Fruit fly (Drosophila melanogaster) whole organism, embryonic: ENCODE results near the gene Ced-12.

Experiments used
- Bgb ChIP-seq: fragments of 200-800 bp; sonication (Bioruptor generic); IDR thresholded peaks from 2 replicates; pipeline ENCODE4 v1.3.6; 2022; ENCODE audit warnings: missing biosample characterization, missing genetic modification characterization; ENCODE audit not compliant: partially characterized antibody
- CG12071 ChIP-seq: fragments of 200-800 bp; sonication (Bioruptor generic); optimal IDR thresholded peaks from 3 replicates; lab custom pipeline; 2018; ENCODE audit warnings: missing biosample characterization, mild to moderate bottlenecking, missing genetic modification characterization
- CG12219 ChIP-seq: fragments of 200-800 bp; sonication (Bioruptor generic); optimal IDR thresholded peaks from 3 replicates; lab custom pipeline; 2018; ENCODE audit warnings: missing biosample characterization, mild to moderate bottlenecking, missing genetic modification characterization
- CG1233 ChIP-seq: fragments of 200-800 bp; sonication (Bioruptor generic); optimal IDR thresholded peaks from 4 replicates; lab custom pipeline; 2018; ENCODE audit warnings: missing biosample characterization, mild to moderate bottlenecking, missing genetic modification characterization
- CG13296 ChIP-seq: fragments of 200-800 bp; sonication (Bioruptor generic); optimal IDR thresholded peaks from 3 replicates; lab custom pipeline; 2018; ENCODE audit warnings: missing biosample characterization, mild to moderate bottlenecking, missing genetic modification characterization
- CG15601 ChIP-seq: fragments of 200-800 bp; sonication (Bioruptor generic); optimal IDR thresholded peaks from 3 replicates; lab custom pipeline; 2019; ENCODE audit warnings: missing biosample characterization, mild to moderate bottlenecking, missing genetic modification characterization, moderate library complexity
- CG16779 ChIP-seq: fragments of 200-800 bp; sonication (Bioruptor generic); IDR thresholded peaks from 2 replicates; pipeline ENCODE4 v1.3.6; 2022; ENCODE audit warnings: missing biosample characterization, missing genetic modification characterization
- CG16813 ChIP-seq: fragments of 200-800 bp; sonication (Bioruptor generic); IDR thresholded peaks from 3 replicates; pipeline ENCODE4 v1.3.6; 2022; ENCODE audit warnings: missing biosample characterization, missing genetic modification characterization; ENCODE audit not compliant: partially characterized antibody
- CG17328 ChIP-seq: fragments of 200-800 bp; sonication (Bioruptor generic); IDR thresholded peaks from 2 replicates; pipeline ENCODE4 v1.3.6; 2022; ENCODE audit warnings: missing biosample characterization, missing genetic modification characterization
- CG17912 ChIP-seq: fragments of 200-800 bp; sonication (Bioruptor generic); optimal IDR thresholded peaks from 2 replicates; lab custom pipeline; 2018; ENCODE audit warnings: missing biosample characterization, mild to moderate bottlenecking, missing genetic modification characterization
- CG2116 ChIP-seq: fragments of 200-800 bp; sonication (Bioruptor generic); optimal IDR thresholded peaks from 3 replicates; lab custom pipeline; 2018; ENCODE audit warnings: missing biosample characterization, mild to moderate bottlenecking, missing genetic modification characterization
- CG33557 ChIP-seq: fragments of 200-800 bp; sonication (Bioruptor generic); optimal IDR thresholded peaks from 2 replicates; lab custom pipeline; 2019; ENCODE audit warnings: missing biosample characterization, mild to moderate bottlenecking, missing genetic modification characterization, moderate library complexity
- CG3407 ChIP-seq: fragments of 200-800 bp; sonication (Bioruptor generic); optimal IDR thresholded peaks from 2 replicates; lab custom pipeline; 2018; ENCODE audit warnings: missing biosample characterization, mild to moderate bottlenecking, missing genetic modification characterization
- CG3726 ChIP-seq: fragments of 200-800 bp; sonication (Bioruptor generic); IDR thresholded peaks from 3 replicates; pipeline ENCODE4, ENCODE4 v1.3.6; 2022; ENCODE audit warnings: missing biosample characterization, missing genetic modification characterization
- CG4282 ChIP-seq: fragments of 200-800 bp; sonication (Bioruptor generic); optimal IDR thresholded peaks from 2 replicates; lab custom pipeline; 2016; ENCODE audit warnings: missing biosample characterization, missing genetic modification characterization
- CG4707 ChIP-seq: fragments of 200-800 bp; sonication (Bioruptor generic); optimal IDR thresholded peaks from 2 replicates; lab custom pipeline; 2018; ENCODE audit warnings: missing biosample characterization, mild to moderate bottlenecking, missing genetic modification characterization, moderate library complexity
- CG5180 ChIP-seq: fragments of 200-800 bp; sonication (Bioruptor generic); optimal IDR thresholded peaks from 3 replicates; lab custom pipeline; 2017; ENCODE audit warnings: missing biosample characterization, missing genetic modification characterization, mild to moderate bottlenecking, moderate library complexity, missing genetic modification reagents
- CG6683 ChIP-seq: fragments of 200-800 bp; sonication (Bioruptor generic); optimal IDR thresholded peaks from 2 replicates; lab custom pipeline; 2017; ENCODE audit warnings: missing biosample characterization, mild to moderate bottlenecking, missing genetic modification characterization, missing genetic modification reagents
- CG6689 ChIP-seq: fragments of 200-800 bp; sonication (Bioruptor generic); IDR thresholded peaks from 2 replicates; pipeline ENCODE4 v1.3.6; 2022; ENCODE audit warnings: missing biosample characterization, missing genetic modification characterization
- CG7357 ChIP-seq: fragments of 200-800 bp; sonication (Bioruptor generic); IDR thresholded peaks from 3 replicates; pipeline ENCODE4 v1.3.6; 2022; ENCODE audit warnings: missing biosample characterization, missing genetic modification characterization
- D19A ChIP-seq: fragments of 200-800 bp; optimal IDR thresholded peaks from 3 replicates; lab custom pipeline; 2019; ENCODE audit warnings: missing biosample characterization, mild to moderate bottlenecking, missing genetic modification characterization, moderate library complexity
- Elba2 ChIP-seq: fragments of 200-800 bp; sonication (Bioruptor generic); optimal IDR thresholded peaks from 3 replicates; lab custom pipeline; 2016; ENCODE audit warnings: missing biosample characterization, missing genetic modification characterization
- Fer3 ChIP-seq: fragments of 200-800 bp; sonication (Bioruptor generic); optimal IDR thresholded peaks from 2 replicates; lab custom pipeline; 2018; ENCODE audit warnings: missing biosample characterization, mild to moderate bottlenecking, missing genetic modification characterization, moderate library complexity
- MTF-1 ChIP-seq: fragments of 200-800 bp; sonication (Bioruptor generic); optimal IDR thresholded peaks from 2 replicates; lab custom pipeline; 2018; ENCODE audit warnings: missing biosample characterization, mild to moderate bottlenecking, missing genetic modification characterization, borderline replicate concordance
- NC2β ChIP-seq: fragments of 200-800 bp; sonication (Bioruptor generic); optimal IDR thresholded peaks from 2 replicates; lab custom pipeline; 2016; ENCODE audit warnings: missing biosample characterization, missing genetic modification characterization
- Nf-YB ChIP-seq: fragments of 200-800 bp; sonication (Bioruptor generic); optimal IDR thresholded peaks from 3 replicates; lab custom pipeline; 2019; ENCODE audit warnings: missing biosample characterization, mild to moderate bottlenecking, missing genetic modification characterization, moderate library complexity
- Sry-β ChIP-seq: fragments of 200-800 bp; sonication (Bioruptor generic); optimal IDR thresholded peaks from 2 replicates; lab custom pipeline; 2018; ENCODE audit warnings: missing biosample characterization, mild to moderate bottlenecking, missing genetic modification characterization, moderate library complexity
- Ssrp ChIP-seq: fragments of 200-800 bp; sonication (Bioruptor generic); optimal IDR thresholded peaks from 2 replicates; lab custom pipeline; 2018; ENCODE audit warnings: missing biosample characterization, mild to moderate bottlenecking, missing genetic modification characterization, moderate library complexity
- Usf ChIP-seq: fragments of 200-800 bp; sonication (Bioruptor generic); optimal IDR thresholded peaks from 2 replicates; lab custom pipeline; 2017; ENCODE audit warnings: missing genotype, missing biosample characterization, missing genetic modification characterization
- amos ChIP-seq: fragments of 200-800 bp; sonication (Bioruptor generic); IDR thresholded peaks from 2 replicates; pipeline ENCODE4 v1.3.6; 2022; ENCODE audit warnings: missing biosample characterization, missing genetic modification characterization; ENCODE audit not compliant: partially characterized antibody
- aop ChIP-seq: fragments of 200-800 bp; sonication (Bioruptor generic); IDR thresholded peaks from 2 replicates; pipeline ENCODE4 v1.3.6; 2022; ENCODE audit warnings: missing biosample characterization, missing genetic modification characterization
- ara ChIP-seq: fragments of 200-800 bp; sonication (Bioruptor generic); IDR thresholded peaks from 2 replicates; pipeline ENCODE4 v1.3.6; 2022; ENCODE audit warnings: missing biosample characterization, missing genetic modification characterization
- bab2 ChIP-seq: fragments of 200-800 bp; sonication (Bioruptor generic); optimal IDR thresholded peaks from 2 replicates; lab custom pipeline; 2016; ENCODE audit warnings: missing biosample characterization, missing genetic modification characterization
- bsh ChIP-seq, 2 experiments: fragments of 200-800 bp; sonication (Bioruptor generic); optimal IDR thresholded peaks; 2 replicates each; lab custom pipeline; 2017 to 2018; ENCODE audit warnings: mild to moderate bottlenecking in 2 of 2, missing biosample characterization in 2 of 2, missing genetic modification characterization in 2 of 2, moderate library complexity in 1 of 2
- cg ChIP-seq: fragments of 200-800 bp; sonication (Bioruptor generic); optimal IDR thresholded peaks from 3 replicates; lab custom pipeline; 2019; ENCODE audit warnings: missing biosample characterization, mild to moderate bottlenecking, missing genetic modification characterization, moderate library complexity
- exex ChIP-seq: fragments of 200-800 bp; sonication (Bioruptor generic); optimal IDR thresholded peaks from 4 replicates; lab custom pipeline; 2018; ENCODE audit warnings: missing biosample characterization, mild to moderate bottlenecking, missing genetic modification characterization, moderate library complexity
- eyg ChIP-seq: fragments of 200-800 bp; sonication (Bioruptor generic); optimal IDR thresholded peaks from 3 replicates; lab custom pipeline; 2016; ENCODE audit warnings: missing biosample characterization, missing genetic modification characterization
- fd64A ChIP-seq: fragments of 200-800 bp; sonication (Bioruptor generic); optimal IDR thresholded peaks from 3 replicates; lab custom pipeline; 2018; ENCODE audit warnings: missing biosample characterization, mild to moderate bottlenecking, missing genetic modification characterization
- ftz-f1 ChIP-seq: fragments of 200-800 bp; sonication (Bioruptor generic); optimal IDR thresholded peaks from 2 replicates; lab custom pipeline; 2016; ENCODE audit warnings: missing biosample characterization, missing genetic modification characterization
- gem ChIP-seq: fragments of 200-800 bp; sonication (Bioruptor generic); optimal IDR thresholded peaks from 2 replicates; lab custom pipeline; 2019; ENCODE audit warnings: missing biosample characterization, mild to moderate bottlenecking, missing genetic modification characterization, moderate library complexity
- kay ChIP-seq: fragments of 200-800 bp; sonication (Bioruptor generic); optimal IDR thresholded peaks from 2 replicates; lab custom pipeline; 2016; ENCODE audit warnings: missing biosample characterization, missing genetic modification characterization
- lola ChIP-seq, 3 experiments: fragments of >200 bp in 2 of 3; fragments of 200-800 bp in 1 of 3; sonication (Bioruptor generic) in 1 of 3; optimal IDR thresholded peaks; 2 replicates each; lab custom pipeline; 2017 to 2019; ENCODE audit warnings: missing biosample characterization in 3 of 3, missing genetic modification characterization in 3 of 3, mild to moderate bottlenecking in 1 of 3, moderate library complexity in 1 of 3
- pzg ChIP-seq: fragments of 200-800 bp; sonication (Bioruptor generic); optimal IDR thresholded peaks from 3 replicates; lab custom pipeline; 2018; ENCODE audit warnings: missing biosample characterization, mild to moderate bottlenecking, missing genetic modification characterization, moderate library complexity
- seq ChIP-seq: fragments of 200-800 bp; sonication (Bioruptor generic); IDR thresholded peaks from 2 replicates; pipeline ENCODE4 v1.3.6; 2022; ENCODE audit warnings: missing biosample characterization, missing genetic modification characterization
- toy ChIP-seq: fragments of 200-800 bp; sonication (Bioruptor generic); IDR thresholded peaks from 2 replicates; pipeline ENCODE4 v1.3.6; 2022; ENCODE audit warnings: missing biosample characterization, missing genetic modification characterization
- ttk ChIP-seq: fragments of 200-800 bp; sonication (Bioruptor generic); IDR thresholded peaks from 2 replicates; pipeline ENCODE4 v2.1.2; 2022; ENCODE audit warnings: missing biosample characterization, missing genetic modification characterization
- unc-4 ChIP-seq: fragments of 200-800 bp; sonication (Bioruptor generic); IDR thresholded peaks from 2 replicates; pipeline ENCODE4 v1.3.6; 2022; ENCODE audit warnings: missing biosample characterization, missing genetic modification characterization; ENCODE audit not compliant: partially characterized antibody
- vfl ChIP-seq: fragments of 200-800 bp; sonication (Bioruptor generic); optimal IDR thresholded peaks from 2 replicates; lab custom pipeline; 2016; ENCODE audit warnings: missing biosample characterization, missing genetic modification characterization
- wek ChIP-seq: fragments of 200-800 bp; sonication (Bioruptor generic); optimal IDR thresholded peaks from 3 replicates; lab custom pipeline; 2018; ENCODE audit warnings: missing biosample characterization, mild to moderate bottlenecking, missing genetic modification characterization, moderate library complexity
- zfh1 ChIP-seq: fragments of 200-800 bp; sonication (Bioruptor generic); IDR thresholded peaks from 3 replicates; pipeline ENCODE4 v1.3.6; 2022; ENCODE audit warnings: missing biosample characterization, missing genetic modification characterization

Ced-12 gene

DNA sequence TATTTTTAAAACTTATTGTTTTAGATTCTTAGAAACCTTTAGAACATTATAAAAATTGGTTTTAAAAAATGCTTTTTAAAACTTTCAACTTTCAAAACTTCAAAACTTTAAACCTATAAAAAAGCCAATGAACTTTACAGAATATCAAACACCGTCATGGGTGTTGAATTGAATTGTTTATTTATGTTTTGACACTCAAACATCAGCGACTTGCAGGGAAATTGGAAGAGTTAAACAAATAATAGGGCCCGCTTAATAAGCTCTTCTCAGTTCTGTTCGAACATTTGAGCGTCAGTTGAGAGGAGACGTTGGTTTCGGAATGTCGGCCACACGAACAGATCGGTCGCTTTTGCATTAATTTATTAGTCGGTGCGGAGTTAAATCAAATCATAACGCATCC lies 48.5 kb upstream of the Ced-12 start, which contains the start of gene PLCXD (continued):
- TF ChIP-seq cg, result no peak
- no peak for TF ChIP-seq CG17912
- TF ChIP-seq Usf (GFP tag; lab: Kevin White, UChicago), result no peak
- TF ChIP-seq MTF-1 (GFP tag; lab: Kevin White, UChicago), result peak; percentile 5
- no peak for TF ChIP-seq CG3726 (GFP tag; lab: Robert Waterston, UW)
- no peak for TF ChIP-seq exex (tag; lab: Kevin White, UChicago)
- TF ChIP-seq aop (GFP tag; lab: Robert Waterston, UW), result no peak
- TF ChIP-seq pzg, result no peak
- TF ChIP-seq vfl (GFP tag; lab: Kevin White, UChicago), result no peak
- peak; percentile 8 for TF ChIP-seq Fer3 (tag; lab: Kevin White, UChicago)
- no peak for TF ChIP-seq CG7357
- no peak for TF ChIP-seq kay (GFP tag; lab: Kevin White, UChicago)
- no peak for TF ChIP-seq ftz-f1 (GFP tag; lab: Kevin White, UChicago)
- TF ChIP-seq CG16813 (GFP tag; lab: Robert Waterston, UW), result no peak
- no peak for TF ChIP-seq CG2116
- TF ChIP-seq eyg, result no peak
- TF ChIP-seq CG1233, result no peak
- TF ChIP-seq bsh (GFP tag; optimal IDR thresholded peaks at IDR 0.05; lab: Kevin White, UChicago), result peak in 1 of 2 experiments; percentile 45
- no peak for TF ChIP-seq Bgb (GFP tag; lab: Robert Waterston, UW)
- peak; percentile 10 for TF ChIP-seq CG13296
- no peak for TF ChIP-seq NC2β
- TF ChIP-seq bab2 (GFP tag; lab: Kevin White, UChicago), result no peak
- peak; percentile 5 for TF ChIP-seq CG33557 (GFP tag; lab: Kevin White, UChicago)
- no peak for TF ChIP-seq lola (GFP tag; optimal IDR thresholded peaks at IDR 0.05; lab: Kevin White, UChicago)
- TF ChIP-seq CG15601, result peak; percentile 38
- peak; percentile 14 for TF ChIP-seq D19A (tag; lab: Kevin White, UChicago)
- TF ChIP-seq zfh1 (GFP tag; lab: Robert Waterston, UW), result no peak
- TF ChIP-seq Nf-YB (GFP tag; lab: Kevin White, UChicago), result no peak
- peak; percentile 39 for TF ChIP-seq CG3407 (GFP tag; lab: Kevin White, UChicago)
- TF ChIP-seq CG6689 (GFP tag; lab: Robert Waterston, UW), result no peak
- no peak for TF ChIP-seq CG16779 (GFP tag; lab: Robert Waterston, UW)
- no peak for TF ChIP-seq CG12219 (GFP tag; lab: Kevin White, UChicago)
- no peak for TF ChIP-seq Ssrp (tag; lab: Kevin White, UChicago)
- peak; percentile 9 for TF ChIP-seq wek (GFP tag; lab: Kevin White, UChicago)
- TF ChIP-seq Sry-β (GFP tag; lab: Kevin White, UChicago), result peak; percentile 24
- no peak for TF ChIP-seq unc-4
- TF ChIP-seq seq (GFP tag; lab: Robert Waterston, UW), result no peak
- TF ChIP-seq CG4282 (GFP tag; lab: Kevin White, UChicago), result no peak
- peak; percentile 2 for TF ChIP-seq CG12071
- TF ChIP-seq toy, result no peak
- TF ChIP-seq CG4707, result peak; percentile 36
- no peak for TF ChIP-seq CG6683 (GFP tag; lab: Kevin White, UChicago)
- peak; percentile 31 for TF ChIP-seq gem (tag; lab: Kevin White, UChicago)
- no peak for TF ChIP-seq Elba2 (GFP tag; lab: Kevin White, UChicago)
- TF ChIP-seq ara (GFP tag; lab: Robert Waterston, UW), result no peak
- TF ChIP-seq amos (GFP tag; lab: Robert Waterston, UW), result no peak
- TF ChIP-seq CG17328 (GFP tag; lab: Robert Waterston, UW), result no peak
- TF ChIP-seq CG5180 (GFP tag; lab: Kevin White, UChicago), result peak; percentile 91
- TF ChIP-seq ttk (GFP tag; lab: Robert Waterston, UW), result no peak
- peak; percentile 34 for TF ChIP-seq fd64A
